Worm (Caenorhabditis elegans) whole organism, mixed stage, embryonic: Measurements from ENCODE around the gene srh-98.

ENCODE experiments used
- bed-3 ChIP-seq: fragments of 200-800 bp; sonication (Bioruptor generic); optimal IDR thresholded peaks from 3 replicates; lab custom pipeline; 2018; ENCODE audit warnings: mild to moderate bottlenecking, missing genetic modification characterization, moderate library complexity, missing compliant biosample characterization
- blmp-1 ChIP-seq: fragments of 150-350 bp; optimal IDR thresholded peaks from 2 replicates; lab custom pipeline; 2014; ENCODE audit warnings: missing biosample characterization, missing genetic modification characterization
- ceh-39 ChIP-seq: fragments of 150-350 bp; optimal IDR thresholded peaks from 2 replicates; lab custom pipeline; 2014; ENCODE audit warnings: missing biosample characterization, missing genetic modification characterization
- ceh-43 ChIP-seq: fragments of 200-800 bp; sonication (Bioruptor generic); optimal IDR thresholded peaks from 2 replicates; lab custom pipeline; 2018; ENCODE audit warnings: mild to moderate bottlenecking, missing genetic modification characterization, moderate library complexity, missing compliant biosample characterization
- ceh-83 ChIP-seq: fragments of 200-800 bp; sonication (Bioruptor generic); optimal IDR thresholded peaks from 2 replicates; lab custom pipeline; 2018; ENCODE audit warnings: mild to moderate bottlenecking, missing genetic modification characterization, missing compliant biosample characterization
- drap-1 ChIP-seq: fragments of 200-800 bp; sonication (Bioruptor generic); optimal IDR thresholded peaks from 3 replicates; lab custom pipeline; 2018; ENCODE audit warnings: mild to moderate bottlenecking, missing genetic modification characterization, missing compliant biosample characterization
- elt-1 ChIP-seq: sonication (generic microtip); optimal IDR thresholded peaks from 2 replicates; lab custom pipeline; 2017; ENCODE audit warnings: missing genetic modification characterization, mild to moderate bottlenecking, missing compliant biosample characterization, antibody characterized with exemption, moderate library complexity, borderline replicate concordance; ENCODE audit not compliant: insufficient read depth
- flh-1 ChIP-seq: fragments of 200-800 bp; sonication (Bioruptor generic); optimal IDR thresholded peaks from 2 replicates; lab custom pipeline; 2018; ENCODE audit warnings: mild to moderate bottlenecking, missing genetic modification characterization, moderate library complexity, missing compliant biosample characterization
- ham-2 ChIP-seq: fragments of 200-800 bp; sonication (Bioruptor generic); optimal IDR thresholded peaks from 2 replicates; lab custom pipeline; 2018; ENCODE audit warnings: mild to moderate bottlenecking, missing genetic modification characterization, missing compliant biosample characterization
- hlh-1 ChIP-seq: fragments of 150-350 bp; optimal IDR thresholded peaks from 2 replicates; lab custom pipeline; 2014; ENCODE audit warnings: missing biosample characterization, missing genetic modification reagents, missing genetic modification characterization
- lin-13 ChIP-seq: fragments of 150-350 bp; optimal IDR thresholded peaks from 2 replicates; lab custom pipeline; 2014; ENCODE audit warnings: missing biosample characterization, missing genetic modification characterization
- lsy-2 ChIP-seq: fragments of 150-350 bp; optimal IDR thresholded peaks from 2 replicates; lab custom pipeline; 2014; ENCODE audit warnings: missing biosample characterization, missing genetic modification characterization
- mab-5 ChIP-seq: fragments of 150-350 bp; optimal IDR thresholded peaks from 2 replicates; lab custom pipeline; 2014; ENCODE audit warnings: missing biosample characterization, missing genetic modification characterization
- mep-1 ChIP-seq: fragments of 150-350 bp; optimal IDR thresholded peaks from 2 replicates; lab custom pipeline; 2017; ENCODE audit warnings: missing biosample characterization, missing genetic modification reagents, missing genetic modification characterization, inconsistent platforms
- mls-2 ChIP-seq: sonication (generic microtip); optimal IDR thresholded peaks from 2 replicates; lab custom pipeline; 2016; ENCODE audit warnings: mild to moderate bottlenecking, missing genetic modification characterization, moderate library complexity, missing compliant biosample characterization
- nhr-12 ChIP-seq: fragments of 150-350 bp; optimal IDR thresholded peaks from 2 replicates; lab custom pipeline; 2014; ENCODE audit warnings: missing biosample characterization, missing genetic modification characterization
- nhr-237 ChIP-seq: fragments of 150-350 bp; optimal IDR thresholded peaks from 2 replicates; lab custom pipeline; 2014; ENCODE audit warnings: missing biosample characterization, missing genetic modification characterization
- nhr-28 ChIP-seq: fragments of 150-350 bp; optimal IDR thresholded peaks from 2 replicates; lab custom pipeline; 2014; ENCODE audit warnings: missing biosample characterization, missing genetic modification characterization
- nhr-76 ChIP-seq: sonication (generic microtip); optimal IDR thresholded peaks from 2 replicates; lab custom pipeline; 2017; ENCODE audit warnings: missing biosample characterization, missing genetic modification characterization
- pha-4 ChIP-seq: fragments of 150-350 bp; optimal IDR thresholded peaks from 2 replicates; lab custom pipeline; 2018; ENCODE audit warnings: missing biosample characterization, missing genetic modification reagents, missing genetic modification characterization
- sem-2 ChIP-seq: fragments of 200-800 bp; sonication (Bioruptor generic); optimal IDR thresholded peaks from 2 replicates; lab custom pipeline; 2018; ENCODE audit warnings: mild to moderate bottlenecking, missing genetic modification characterization, missing compliant biosample characterization
- snpc-4 ChIP-seq: fragments of 150-350 bp; optimal IDR thresholded peaks from 2 replicates; lab custom pipeline; 2014; ENCODE audit warnings: missing biosample characterization, missing genetic modification characterization
- sptf-1 ChIP-seq: sonication (generic microtip); optimal IDR thresholded peaks from 2 replicates; lab custom pipeline; 2017; ENCODE audit warnings: mild to moderate bottlenecking, missing genetic modification characterization, moderate library complexity, missing compliant biosample characterization
- tbx-8 ChIP-seq: fragments of 200-800 bp; sonication (Bioruptor generic); optimal IDR thresholded peaks from 2 replicates; lab custom pipeline; 2018; ENCODE audit warnings: mild to moderate bottlenecking, missing genetic modification characterization, moderate library complexity, missing compliant biosample characterization
- unc-120 ChIP-seq: sonication (generic microtip); optimal IDR thresholded peaks from 2 replicates; lab custom pipeline; 2017; ENCODE audit warnings: missing genetic modification characterization, missing compliant biosample characterization; ENCODE audit not compliant: poor library complexity, severe bottlenecking
- unc-39 ChIP-seq: fragments of 150-350 bp; optimal IDR thresholded peaks from 2 replicates; lab custom pipeline; 2014; ENCODE audit warnings: missing biosample characterization, missing genetic modification characterization
- unc-62 ChIP-seq: fragments of 150-350 bp; optimal IDR thresholded peaks from 2 replicates; lab custom pipeline; 2014; ENCODE audit warnings: missing biosample characterization, missing genetic modification reagents, missing genetic modification characterization
- zip-8 ChIP-seq: fragments of 150-350 bp; optimal IDR thresholded peaks from 2 replicates; lab custom pipeline; 2014; ENCODE audit warnings: missing biosample characterization, missing genetic modification characterization
- ztf-11 ChIP-seq: fragments of 150-350 bp; optimal IDR thresholded peaks from 2 replicates; lab custom pipeline; 2014; ENCODE audit warnings: missing biosample characterization, missing genetic modification characterization

Gene srh-98

ce11 chrV:16214505-16214904 is 21.0 kb downstream of the srh-98 start, which contains the start of gene F11A5.9:
Gene F11A5.9, plus strand, starts transcription at chrV:16214890.
- TF ChIP-seq mls-2 (no peak), sptf-1 (no peak), pha-4 (tag; lab: Kevin White, UChicago) (no peak), mep-1 (tag; lab: Kevin White, UChicago) (no peak), lin-13 (tag; lab: Kevin White, UChicago) (no peak), unc-39 (tag; lab: Kevin White, UChicago) (no peak), tbx-8 (GFP tag; lab: Kevin White, UChicago) (no peak), nhr-12 (no peak), unc-120 (tag; lab: Kevin White, UChicago) (no peak), hlh-1 (tag; lab: Kevin White, UChicago) (no peak)

- no peak for TF ChIP-seq snpc-4 (tag; lab: Kevin White, UChicago)
- no peak for TF ChIP-seq mab-5 (tag; lab: Kevin White, UChicago)
- no peak for TF ChIP-seq hlh-1 (tag; lab: Kevin White, UChicago)
- TF ChIP-seq ham-2 (GFP tag; lab: Kevin White, UChicago): no peak
- TF ChIP-seq nhr-28: no peak
- TF ChIP-seq nhr-237 (tag; lab: Kevin White, UChicago): no peak
- no peak for TF ChIP-seq lsy-2 (tag; lab: Kevin White, UChicago)
- no peak for TF ChIP-seq ztf-11 (tag; lab: Kevin White, UChicago)
- no peak for TF ChIP-seq ceh-83 (GFP tag; lab: Kevin White, UChicago)
- no peak for TF ChIP-seq mls-2
- no peak for TF ChIP-seq pha-4 (tag; lab: Kevin White, UChicago)
- no peak for TF ChIP-seq tbx-8 (GFP tag; lab: Kevin White, UChicago)
- no peak for TF ChIP-seq unc-120 (tag; lab: Kevin White, UChicago)
- no peak for TF ChIP-seq flh-1
- TF ChIP-seq ceh-43 (GFP tag; lab: Kevin White, UChicago): no peak
- TF ChIP-seq unc-62: no peak
- TF ChIP-seq lin-13 (tag; lab: Kevin White, UChicago): no peak
- no peak for TF ChIP-seq ceh-39
Measured at ce11 chrV:16213323-16213722, 22.2 kb downstream of the srh-98 start.

- TF ChIP-seq tbx-8 (GFP tag; lab: Kevin White, UChicago) (no peak), nhr-76 (tag; lab: Kevin White, UChicago) (no peak), ztf-11 (tag; lab: Kevin White, UChicago) (no peak), mab-5 (tag; lab: Kevin White, UChicago) (no peak), elt-1 (no peak), sptf-1 (no peak), lin-13 (tag; lab: Kevin White, UChicago) (no peak), drap-1 (GFP tag; lab: Kevin White, UChicago) (no peak), hlh-1 (tag; lab: Kevin White, UChicago) (no peak), snpc-4 (tag; lab: Kevin White, UChicago) (no peak), blmp-1 (tag; lab: Kevin White, UChicago) (no peak)
Measured at ce11 chrV:16211713-16212112, 23.8 kb downstream of the srh-98 start.

- TF ChIP-seq drap-1 (GFP tag; lab: Kevin White, UChicago) (no peak), unc-120 (tag; lab: Kevin White, UChicago) (no peak), lsy-2 (tag; lab: Kevin White, UChicago) (no peak), unc-62 (no peak), ceh-83 (GFP tag; lab: Kevin White, UChicago) (no peak), ztf-11 (tag; lab: Kevin White, UChicago) (no peak), pha-4 (tag; lab: Kevin White, UChicago) (no peak), sem-2 (no peak), zip-8 (tag; lab: Kevin White, UChicago) (no peak), nhr-28 (no peak), lin-13 (tag; lab: Kevin White, UChicago) (no peak), ceh-39 (no peak), elt-1 (no peak), snpc-4 (tag; lab: Kevin White, UChicago) (no peak), nhr-12 (no peak), bed-3 (GFP tag; lab: Kevin White, UChicago) (no peak), mls-2 (no peak)
Measured at ce11 chrV:16210257-16211002, 25.1 kb downstream of the srh-98 start, which contains the start of gene F11A5.16. Gene F11A5.16, plus strand, starts transcription at chrV:16210952.

ce11 chrV:16209837-16210236 is 25.7 kb downstream of the srh-98 start, which contains the start of gene oac-15:
Gene oac-15, minus strand, starts transcription at chrV:16209937.
- TF ChIP-seq hlh-1 (tag; lab: Kevin White, UChicago): no peak
